Worm (Caenorhabditis elegans): ENCODE results near the gene rbm-25.

Gene rbm-25

DNA sequence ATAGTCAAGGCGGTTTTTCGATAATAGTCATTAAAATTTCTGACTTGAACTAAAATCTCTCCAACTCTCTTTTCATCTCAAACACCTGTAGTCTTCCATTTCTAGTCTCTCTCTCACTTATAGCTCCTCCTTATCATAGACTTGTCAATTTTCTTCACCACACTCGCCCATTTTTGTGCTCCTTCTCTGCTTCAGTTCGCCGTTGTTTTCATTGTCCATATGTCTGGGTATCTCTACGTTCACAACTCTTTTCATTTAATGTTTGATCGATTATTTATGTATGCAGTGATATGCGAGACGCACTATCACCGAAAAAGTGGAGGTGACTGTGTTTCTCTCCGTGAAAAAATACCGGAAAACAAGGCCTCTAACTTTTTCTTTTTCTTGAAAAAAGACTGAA, 30.3 kb upstream of the rbm-25 start:
- TF ChIP-seq egl-5 (tag; optimal IDR thresholded peaks at IDR 0.05): no peak
- TF ChIP-seq nhr-67 (tag; optimal IDR thresholded peaks at IDR 0.05): no peak
- peak; percentile 93 for TF ChIP-seq elt-2 (tag; optimal IDR thresholded peaks at IDR 0.05)
- no peak for TF ChIP-seq jun-1 (tag; optimal IDR thresholded peaks at IDR 0.05)
- no peak for TF ChIP-seq unc-39 (tag; optimal IDR thresholded peaks at IDR 0.05)
- no peak for TF ChIP-seq ztf-11 (tag; optimal IDR thresholded peaks at IDR 0.05)
- TF ChIP-seq pha-4 (tag; optimal IDR thresholded peaks at IDR 0.05): peak; percentile 17
- TF ChIP-seq nhr-28 (tag; optimal IDR thresholded peaks at IDR 0.05): no peak
- no peak for TF ChIP-seq nhr-76 (tag; optimal IDR thresholded peaks at IDR 0.05)
- peak; percentile 68 for TF ChIP-seq pqm-1 (tag; optimal IDR thresholded peaks at IDR 0.05)

ce11 chrV:12468363-12468762, 29.6 kb upstream of the rbm-25 start, which contains the start of gene F28C1.3:
TSS of gene F28C1.3 (plus strand) at chrV:12468663.
- TF ChIP-seq sea-2 (GFP tag; optimal IDR thresholded peaks at IDR 0.05): no peak
- no peak for TF ChIP-seq nhr-76 (tag; optimal IDR thresholded peaks at IDR 0.05)
- no peak for TF ChIP-seq nhr-28 (tag; optimal IDR thresholded peaks at IDR 0.05)
- no peak for TF ChIP-seq ztf-4 (tag; optimal IDR thresholded peaks at IDR 0.05)
- TF ChIP-seq nhr-11 (tag; optimal IDR thresholded peaks at IDR 0.05): no peak

- TF ChIP-seq unc-39 (tag; optimal IDR thresholded peaks at IDR 0.05) (no peak), R02D3.7 (tag; optimal IDR thresholded peaks at IDR 0.05) (no peak), jun-1 (tag; optimal IDR thresholded peaks at IDR 0.05) (no peak), egl-27 (tag; optimal IDR thresholded peaks at IDR 0.05) (no peak), lsy-12 (tag; optimal IDR thresholded peaks at IDR 0.05) (no peak), ZK546.5 (tag; optimal IDR thresholded peaks at IDR 0.05) (no peak), nhr-12 (tag; optimal IDR thresholded peaks at IDR 0.05) (no peak), egl-5 (tag; optimal IDR thresholded peaks at IDR 0.05) (no peak), nhr-25 (tag; optimal IDR thresholded peaks at IDR 0.05) (no peak), ama-1 (optimal IDR thresholded peaks at IDR 0.05) (no peak), unc-62 (GFP tag; optimal IDR thresholded peaks at IDR 0.05) (no peak), nhr-67 (tag; optimal IDR thresholded peaks at IDR 0.05) (no peak)
These were observed 27.7 kb upstream of the rbm-25 start for ce11 chrV:12470324-12470723.

ce11 chrV:12475360-12475759, 22.7 kb upstream of the rbm-25 start:
- TF ChIP-seq elt-2 (tag; optimal IDR thresholded peaks at IDR 0.05) (peak; percentile 91), ceh-82 (tag; optimal IDR thresholded peaks at IDR 0.05) (no peak), tbx-2 (tag; optimal IDR thresholded peaks at IDR 0.05) (no peak), pha-4 (tag; optimal IDR thresholded peaks at IDR 0.05) (peak; percentile 69), elt-3 (tag; optimal IDR thresholded peaks at IDR 0.05) (no peak), jun-1 (tag; optimal IDR thresholded peaks at IDR 0.05) (peak; percentile 59), pqm-1 (tag; optimal IDR thresholded peaks at IDR 0.05) (peak; percentile 59), ztf-4 (tag; optimal IDR thresholded peaks at IDR 0.05) (no peak)

DNA sequence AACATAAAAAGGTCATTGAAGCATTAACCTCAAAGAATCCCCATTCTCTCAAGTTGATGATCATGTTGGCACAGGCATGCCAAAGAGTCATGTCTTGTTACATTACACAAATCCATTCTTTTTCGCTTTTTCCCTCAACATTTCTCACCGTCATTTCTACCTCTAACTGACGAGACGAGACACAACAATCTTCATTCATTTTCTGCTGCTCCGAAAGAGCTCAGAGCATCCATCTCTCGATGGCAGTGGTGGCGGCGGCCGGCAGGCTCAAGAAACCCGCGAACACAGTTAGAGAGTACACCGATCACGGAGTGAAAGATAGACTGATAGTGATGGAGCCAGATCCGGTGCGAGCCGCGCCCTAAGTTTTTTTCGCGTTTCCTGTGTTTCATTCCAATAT, 20.9 kb upstream of the rbm-25 start:
- TF ChIP-seq lsy-12 (tag; optimal IDR thresholded peaks at IDR 0.05) (no peak), skn-1 (tag; optimal IDR thresholded peaks at IDR 0.05) (no peak), ceh-82 (tag; optimal IDR thresholded peaks at IDR 0.05) (no peak), ZK546.5 (tag; optimal IDR thresholded peaks at IDR 0.05) (no peak), lin-39 (tag; optimal IDR thresholded peaks at IDR 0.05) (peak; percentile 6)

DNA sequence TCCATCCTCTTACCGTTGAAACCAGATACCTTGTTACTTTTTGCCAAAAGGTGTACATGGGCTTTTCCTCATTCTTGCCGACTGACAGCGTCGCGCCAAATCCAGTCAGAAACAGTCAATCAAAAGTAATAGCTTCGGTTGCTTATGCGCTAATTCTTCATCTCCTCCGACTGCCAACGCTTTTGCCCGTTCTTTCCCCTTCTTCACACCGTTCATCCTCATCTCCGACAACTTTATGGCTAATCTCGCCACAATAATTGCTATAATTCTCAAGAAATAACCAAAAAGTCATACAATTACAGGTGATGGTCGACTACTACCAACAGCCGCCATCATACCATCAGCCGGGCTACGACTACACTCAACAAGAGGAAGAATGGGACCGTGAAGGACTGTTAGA, 19.9 kb upstream of the rbm-25 start, which contains the start of gene atn-1:
TSS of gene atn-1 (plus strand) at position 301 of the 400 bp plus-strand sequence.
- TF ChIP-seq ceh-16 (tag; optimal IDR thresholded peaks at IDR 0.05): no peak
- TF ChIP-seq nhr-11 (tag; optimal IDR thresholded peaks at IDR 0.05): no peak
- no peak for TF ChIP-seq nhr-12 (tag; optimal IDR thresholded peaks at IDR 0.05)
- no peak for TF ChIP-seq jun-1 (tag; optimal IDR thresholded peaks at IDR 0.05)
- no peak for TF ChIP-seq ZK546.5 (tag; optimal IDR thresholded peaks at IDR 0.05)
- TF ChIP-seq fkh-10 (GFP tag; optimal IDR thresholded peaks at IDR 0.05): no peak
- no peak for TF ChIP-seq elt-3 (tag; optimal IDR thresholded peaks at IDR 0.05)
- no peak for TF ChIP-seq hmg-11 (tag; optimal IDR thresholded peaks at IDR 0.05)
- TF ChIP-seq egl-5 (tag; optimal IDR thresholded peaks at IDR 0.05): no peak
- no peak for TF ChIP-seq tbx-2 (tag; optimal IDR thresholded peaks at IDR 0.05)
- TF ChIP-seq lsy-12 (tag; optimal IDR thresholded peaks at IDR 0.05): no peak
- no peak for TF ChIP-seq pqm-1 (tag; optimal IDR thresholded peaks at IDR 0.05)
- TF ChIP-seq ama-1 (optimal IDR thresholded peaks at IDR 0.05): no peak

DNA sequence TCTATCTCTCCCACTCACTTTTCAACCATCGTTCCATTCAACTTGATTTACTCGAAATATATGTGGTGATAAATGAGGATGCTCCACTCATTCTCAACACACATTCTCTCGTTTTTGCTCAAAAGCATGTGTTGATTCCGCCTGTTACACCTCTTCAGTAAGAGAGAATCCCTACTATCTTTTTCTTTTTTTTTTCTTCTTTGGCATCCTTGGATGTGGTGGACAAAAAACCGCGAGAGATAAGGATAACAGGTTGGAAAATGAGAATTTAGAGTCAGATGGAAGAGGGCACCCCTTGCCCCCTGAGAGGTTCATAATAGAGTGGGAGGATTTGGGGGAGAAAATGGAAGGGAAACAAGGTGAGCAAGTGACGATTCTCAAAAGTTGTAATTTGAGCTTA, 19.0 kb upstream of the rbm-25 start:
- TF ChIP-seq aly-2 (tag; optimal IDR thresholded peaks at IDR 0.05) (no peak), nfya-1 (tag; optimal IDR thresholded peaks at IDR 0.05; ENCODE audit: insufficient read depth) (peak; percentile 23), egl-5 (tag; optimal IDR thresholded peaks at IDR 0.05) (peak; percentile 18)
